Fruit fly (Drosophila melanogaster): ENCODE results near the gene eff.

dm6 chr3R:14724501-14724859, 16.6 kb downstream of the eff start:
- no peak for TF ChIP-seq CG1620 (GFP tag; optimal IDR thresholded peaks at IDR 0.05)
- TF ChIP-seq tj (GFP tag; optimal IDR thresholded peaks at IDR 0.05) = no peak
- no peak for TF ChIP-seq CG11617 (GFP tag; optimal IDR thresholded peaks at IDR 0.05)
- TF ChIP-seq Hr96 (GFP tag; optimal IDR thresholded peaks at IDR 0.05) = no peak
- no peak for TF ChIP-seq CG12768 (GFP tag; optimal IDR thresholded peaks at IDR 0.05)
- no peak for TF ChIP-seq cic (GFP tag; optimal IDR thresholded peaks at IDR 0.05)
- TF ChIP-seq kay (GFP tag; ENCODE audit: borderline replicate concordance) = peak; percentile 15
- no peak for TF ChIP-seq Crg-1 (GFP tag; optimal IDR thresholded peaks at IDR 0.05)
- TF ChIP-seq CG7101 (tag; optimal IDR thresholded peaks at IDR 0.05) = no peak

Measured in whole organism, adult.